Worm (Caenorhabditis elegans) whole organism, L1 larva: ENCODE measurements around the gene T23F6.2.

ENCODE experiments used
- C34B4.2 ChIP-seq: sonication (generic microtip); optimal IDR thresholded peaks from 2 replicates; lab custom pipeline; 2017; ENCODE audit warnings: mild to moderate bottlenecking, missing genetic modification characterization, missing compliant biosample characterization
- aly-2 ChIP-seq: fragments of 150-350 bp; optimal IDR thresholded peaks from 2 replicates; lab custom pipeline; 2014; ENCODE audit warnings: missing biosample characterization, missing genetic modification characterization
- ama-1 ChIP-seq: fragments of 150-350 bp; optimal IDR thresholded peaks from 2 replicates; lab custom pipeline; 2014
- blmp-1 ChIP-seq: fragments of 150-350 bp; optimal IDR thresholded peaks from 2 replicates; lab custom pipeline; 2014; ENCODE audit warnings: missing biosample characterization, missing genetic modification characterization
- ceh-8 ChIP-seq: fragments of 200-800 bp; sonication (Bioruptor generic); optimal IDR thresholded peaks from 2 replicates; lab custom pipeline; 2018; ENCODE audit warnings: mild to moderate bottlenecking, missing genetic modification characterization, moderate library complexity, missing compliant biosample characterization
- ceh-82 ChIP-seq, 3 experiments: fragments of 150-350 bp in 1 of 3; sonication (generic microtip) in 2 of 3; optimal IDR thresholded peaks; 2 replicates each; lab custom pipeline; 2014 to 2017; ENCODE audit warnings: missing biosample characterization in 3 of 3, missing genetic modification characterization in 3 of 3
- ceh-88 ChIP-seq: fragments of 200-800 bp; sonication (Bioruptor generic); IDR thresholded peaks from 2 replicates; pipeline ENCODE4 v1.3.6; 2022; ENCODE audit warnings: missing genetic modification characterization, missing compliant biosample characterization
- dpl-1 ChIP-seq, 3 experiments: fragments of 150-350 bp in 2 of 3; sonication (generic microtip) in 1 of 3; optimal IDR thresholded peaks; 2 replicates each; lab custom pipeline; 2014 to 2017; ENCODE audit warnings: missing biosample characterization in 3 of 3, missing genetic modification characterization in 3 of 3, missing genetic modification reagents in 3 of 3
- dsc-1 ChIP-seq: sonication (generic microtip); optimal IDR thresholded peaks from 2 replicates; lab custom pipeline; 2016; ENCODE audit warnings: mild to moderate bottlenecking, missing genetic modification characterization, missing compliant biosample characterization
- efl-1 ChIP-seq, 4 experiments: fragments of 150-350 bp; optimal IDR thresholded peaks in 3 of 4; peaks in 1 of 4; 1 replicate in 1 of 4; 2 replicates in 3 of 4; lab custom pipeline; 2014; ENCODE audit warnings: missing biosample characterization in 2 of 4, missing genetic modification characterization in 2 of 4, missing genetic modification reagents in 2 of 4
- egl-13 ChIP-seq: sonication (generic microtip); optimal IDR thresholded peaks from 2 replicates; lab custom pipeline; 2016; ENCODE audit warnings: missing genotype, missing genetic modification reagents, missing genetic modification characterization, missing compliant biosample characterization
- elt-3 ChIP-seq, 6 experiments: fragments of 150-350 bp in 1 of 6; sonication (generic microtip); optimal IDR thresholded peaks; 2 replicates each; lab custom pipeline; 2017 to 2018; ENCODE audit warnings: missing biosample characterization in 6 of 6, missing genetic modification characterization in 6 of 6, inconsistent platforms in 1 of 6
- fkh-8 ChIP-seq: sonication (generic microtip); optimal IDR thresholded peaks from 2 replicates; lab custom pipeline; 2016; ENCODE audit warnings: mild to moderate bottlenecking, missing genetic modification characterization, missing compliant biosample characterization
- isw-1 ChIP-seq: fragments of 200-800 bp; sonication (Bioruptor generic); IDR thresholded peaks from 2 replicates; pipeline ENCODE4 v1.3.6; 2022; ENCODE audit warnings: missing genetic modification characterization, missing compliant biosample characterization
- lin-15B ChIP-seq: fragments of 150-350 bp; sonication (generic microtip); optimal IDR thresholded peaks from 3 replicates; lab custom pipeline; 2014; ENCODE audit warnings: missing biosample characterization, missing genetic modification characterization
- lin-35 ChIP-seq, 2 experiments: fragments of 150-350 bp; optimal IDR thresholded peaks; 2 replicates each; lab custom pipeline; 2014; ENCODE audit warnings: missing biosample characterization in 2 of 2, missing genetic modification characterization in 2 of 2, missing genetic modification reagents in 2 of 2
- lin-39 ChIP-seq: fragments of 150-350 bp; optimal IDR thresholded peaks from 2 replicates; lab custom pipeline; 2014; ENCODE audit warnings: missing biosample characterization, missing genetic modification reagents, missing genetic modification characterization
- lsy-2 ChIP-seq, 2 experiments: fragments of 150-350 bp; optimal IDR thresholded peaks; 2 replicates each; lab custom pipeline; 2014; ENCODE audit warnings: missing biosample characterization in 2 of 2, missing genetic modification characterization in 2 of 2
- mab-9 ChIP-seq: fragments of 200-800 bp; sonication (Bioruptor generic); IDR thresholded peaks from 2 replicates; pipeline ENCODE4 v1.3.6; 2022; ENCODE audit warnings: missing genetic modification reagents, missing genetic modification characterization, missing compliant biosample characterization
- nhr-28 ChIP-seq: fragments of 150-350 bp; optimal IDR thresholded peaks from 2 replicates; lab custom pipeline; 2014; ENCODE audit warnings: missing biosample characterization, missing genetic modification characterization
- nhr-71 ChIP-seq: sonication (generic microtip); optimal IDR thresholded peaks from 2 replicates; lab custom pipeline; 2016; ENCODE audit warnings: mild to moderate bottlenecking, missing genetic modification characterization, moderate library complexity, missing compliant biosample characterization
- nhr-77 ChIP-seq: fragments of 150-350 bp; optimal IDR thresholded peaks from 2 replicates; lab custom pipeline; 2014; ENCODE audit warnings: missing biosample characterization, missing genetic modification characterization
- nhr-84 ChIP-seq: sonication (generic microtip); optimal IDR thresholded peaks from 2 replicates; lab custom pipeline; 2017; ENCODE audit warnings: missing biosample characterization, missing genetic modification characterization
- nhr-85 ChIP-seq: sonication (generic microtip); peaks from one replicate; lab custom pipeline; 2016; ENCODE audit warnings: missing genetic modification characterization, inconsistent platforms, missing compliant biosample characterization
- pax-3 ChIP-seq: fragments of 200-800 bp; sonication (Bioruptor generic); optimal IDR thresholded peaks from 2 replicates; lab custom pipeline; 2018; ENCODE audit warnings: mild to moderate bottlenecking, missing genetic modification characterization, moderate library complexity, missing compliant biosample characterization
- skn-1 ChIP-seq: fragments of 150-350 bp; optimal IDR thresholded peaks from 2 replicates; lab custom pipeline; 2014; ENCODE audit warnings: missing biosample characterization, missing genetic modification characterization
- snu-23 ChIP-seq: sonication (generic microtip); optimal IDR thresholded peaks from 2 replicates; lab custom pipeline; 2016; ENCODE audit warnings: missing genetic modification characterization, missing compliant biosample characterization
- sox-4 ChIP-seq: sonication (generic microtip); optimal IDR thresholded peaks from 2 replicates; lab custom pipeline; 2016; ENCODE audit warnings: missing genetic modification characterization, missing compliant biosample characterization
- swsn-7 ChIP-seq: sonication (generic microtip); optimal IDR thresholded peaks from 2 replicates; lab custom pipeline; 2016; ENCODE audit warnings: missing genetic modification characterization, missing compliant biosample characterization
- tbx-2 ChIP-seq: sonication (generic microtip); optimal IDR thresholded peaks from 2 replicates; lab custom pipeline; 2016; ENCODE audit warnings: missing genetic modification characterization, missing compliant biosample characterization
- tlp-1 ChIP-seq: fragments of 150-350 bp; optimal IDR thresholded peaks from 2 replicates; lab custom pipeline; 2014; ENCODE audit warnings: missing biosample characterization, missing genetic modification characterization
- unc-130 ChIP-seq: fragments of 150-350 bp; optimal IDR thresholded peaks from 2 replicates; lab custom pipeline; 2017; ENCODE audit warnings: missing biosample characterization, missing genetic modification characterization, inconsistent platforms
- unc-62 ChIP-seq: fragments of 150-350 bp; optimal IDR thresholded peaks from 2 replicates; lab custom pipeline; 2014; ENCODE audit warnings: missing biosample characterization, missing genetic modification reagents, missing genetic modification characterization
- ztf-4 ChIP-seq: fragments of 150-350 bp; optimal IDR thresholded peaks from 2 replicates; lab custom pipeline; 2014; ENCODE audit warnings: missing biosample characterization, missing genetic modification characterization

T23F6.2 gene

ce11 chrIV:12771414-12771813, 50.3 kb downstream of the T23F6.2 start (continued):
- peak; percentile 43 for TF ChIP-seq pax-3
- TF ChIP-seq ceh-88 (GFP tag; lab: Robert Waterston, UW) = peak; percentile 19; the same call in 1 of the 2 replicates
- TF ChIP-seq tlp-1 (tag; lab: Kevin White, UChicago) = no peak
- TF ChIP-seq ceh-8 (GFP tag; lab: Kevin White, UChicago) = peak; percentile 14
- TF ChIP-seq isw-1 = peak; percentile 48
- peak in 1 of 3 experiments; percentile 3 for TF ChIP-seq dpl-1 (GFP tag; optimal IDR thresholded peaks at IDR 0.05; lab: Kevin White, UChicago)
- no peak for TF ChIP-seq unc-62 (GFP tag; lab: Kevin White, UChicago)
- TF ChIP-seq nhr-71 (tag; lab: Kevin White, UChicago) = peak; percentile 76
- TF ChIP-seq nhr-84 (tag; lab: Kevin White, UChicago) = no peak
- no peak for TF ChIP-seq lin-15B (tag; lab: Kevin White, UChicago)
- no peak for TF ChIP-seq sox-4 (tag; lab: Kevin White, UChicago)
- no peak for TF ChIP-seq ama-1
- TF ChIP-seq aly-2 = no peak
- no peak for TF ChIP-seq blmp-1 (tag; lab: Kevin White, UChicago)
- TF ChIP-seq ceh-82 (tag; optimal IDR thresholded peaks at IDR 0.05; lab: Kevin White, UChicago) = peak in 2 of 3 experiments; percentile 33 to 80
- no peak for TF ChIP-seq nhr-85 (tag; lab: Kevin White, UChicago)
- TF ChIP-seq swsn-7 (tag; lab: Kevin White, UChicago) = peak; percentile 61
- no peak for TF ChIP-seq C34B4.2 (tag; lab: Kevin White, UChicago)
- TF ChIP-seq egl-13 (tag; lab: Kevin White, UChicago) = peak; percentile 87
- TF ChIP-seq mab-9 (GFP tag; lab: Robert Waterston, UW) = 0 out of 2 replicates have a peak, but pooled peaks have one; percentile 19
- TF ChIP-seq elt-3 (tag; optimal IDR thresholded peaks at IDR 0.05; lab: Kevin White, UChicago) = no peak
- no peak for TF ChIP-seq nhr-28 (tag; lab: Kevin White, UChicago)
- TF ChIP-seq tbx-2 (tag; lab: Kevin White, UChicago) = peak; percentile 68
- TF ChIP-seq ztf-4 (tag; lab: Kevin White, UChicago) = no peak
- peak; percentile 44 for TF ChIP-seq snu-23 (GFP tag; lab: Kevin White, UChicago)
- peak; percentile 92 for TF ChIP-seq fkh-8 (tag; lab: Kevin White, UChicago)
- no peak for TF ChIP-seq skn-1 (tag; lab: Kevin White, UChicago)
- peak; percentile 45 to 56 for TF ChIP-seq efl-1 (optimal IDR thresholded peaks at IDR 0.05; lab: Kevin White, UChicago)
- peak; percentile 2 to 29 for TF ChIP-seq efl-1 (GFP tag; optimal IDR thresholded peaks at IDR 0.05 in 1 of 2; lab: Kevin White, UChicago)
- peak in 1 of 2 experiments; percentile 48 for TF ChIP-seq lin-35 (GFP tag; optimal IDR thresholded peaks at IDR 0.05; lab: Kevin White, UChicago)
- TF ChIP-seq dsc-1 = peak; percentile 65
- no peak for TF ChIP-seq nhr-77 (tag; lab: Kevin White, UChicago)
- TF ChIP-seq unc-130 = no peak
- TF ChIP-seq lsy-2 (tag; optimal IDR thresholded peaks at IDR 0.05; lab: Kevin White, UChicago) = peak; percentile 11 to 52
- TF ChIP-seq lin-39 (tag; lab: Kevin White, UChicago) = no peak
- TF ChIP-seq, all 84 proteins: peak for 25
